Worm (Caenorhabditis elegans) whole organism, young adult: Measurements from ENCODE around the gene vha-1.
A peak's percentile ranks its signal among the peaks of the same experiment; 100 is the strongest.

Source experiments
- C06A6.2 ChIP-seq: fragments of 200-800 bp; sonication (Bioruptor generic); conservative IDR thresholded peaks from 2 replicates; pipeline ENCODE4 v1.3.6; 2022; ENCODE audit warnings: missing genetic modification characterization, missing compliant biosample characterization
- C17E4.6 ChIP-seq: fragments of 200-800 bp; sonication (Bioruptor generic); IDR thresholded peaks from 2 replicates; pipeline ENCODE4 v1.3.6; 2022; ENCODE audit warnings: missing genetic modification reagents, missing genetic modification characterization, missing compliant biosample characterization
- D2030.7 ChIP-seq: fragments of 200-800 bp; sonication (Bioruptor generic); IDR thresholded peaks from 2 replicates; pipeline ENCODE4 v1.3.6; 2022; ENCODE audit warnings: missing genetic modification reagents, missing genetic modification characterization, missing compliant biosample characterization
- F10E7.11 ChIP-seq: sonication (generic microtip); optimal IDR thresholded peaks from 2 replicates; lab custom pipeline; 2017; ENCODE audit warnings: mild to moderate bottlenecking, missing genetic modification characterization, moderate library complexity, missing compliant biosample characterization
- F22D6.2 ChIP-seq: sonication (generic microtip); optimal IDR thresholded peaks from 2 replicates; lab custom pipeline; 2016; ENCODE audit warnings: mild to moderate bottlenecking, missing genetic modification characterization, missing compliant biosample characterization
- F33H1.4 ChIP-seq: fragments of 200-800 bp; sonication (Bioruptor generic); IDR thresholded peaks from 2 replicates; pipeline ENCODE4 v1.3.6; 2022; ENCODE audit warnings: missing genetic modification reagents, missing genetic modification characterization, missing compliant biosample characterization
- ZK185.1 ChIP-seq: sonication (generic microtip); optimal IDR thresholded peaks from 2 replicates; lab custom pipeline; 2016; ENCODE audit warnings: mild to moderate bottlenecking, missing genetic modification characterization, missing compliant biosample characterization; ENCODE audit not compliant: poor library complexity, severe bottlenecking
- aptf-3 ChIP-seq: fragments of 200-800 bp; sonication (Bioruptor generic); IDR thresholded peaks from 2 replicates; pipeline ENCODE4 v1.3.6; 2022; ENCODE audit warnings: missing genetic modification characterization, missing compliant biosample characterization
- atf-7 ChIP-seq: sonication (generic microtip); optimal IDR thresholded peaks from 2 replicates; lab custom pipeline; 2017; ENCODE audit warnings: mild to moderate bottlenecking, missing genetic modification characterization, missing compliant biosample characterization
- attf-6 ChIP-seq: fragments of 200-800 bp; sonication (Bioruptor generic); IDR thresholded peaks from 2 replicates; pipeline ENCODE4 v1.3.6; 2022; ENCODE audit warnings: missing genetic modification reagents, missing genetic modification characterization, missing compliant biosample characterization
- ceh-27 ChIP-seq: fragments of 200-800 bp; sonication (Bioruptor generic); optimal IDR thresholded peaks from 2 replicates; lab custom pipeline; 2018; ENCODE audit warnings: mild to moderate bottlenecking, missing genetic modification characterization, moderate library complexity, missing compliant biosample characterization
- ceh-91 ChIP-seq: fragments of 200-800 bp; sonication (Bioruptor generic); IDR thresholded peaks from 2 replicates; pipeline ENCODE4 v1.3.6; 2022; ENCODE audit warnings: missing genetic modification reagents, missing genetic modification characterization, missing compliant biosample characterization
- dox-1 ChIP-seq: fragments of 200-800 bp; sonication (Bioruptor generic); IDR thresholded peaks from 2 replicates; pipeline ENCODE4 v1.3.6; 2022; ENCODE audit warnings: missing genetic modification reagents, missing genetic modification characterization, missing compliant biosample characterization
- dpff-1 ChIP-seq: sonication (generic microtip); optimal IDR thresholded peaks from 2 replicates; lab custom pipeline; 2017; ENCODE audit warnings: mild to moderate bottlenecking, missing genetic modification characterization, missing compliant biosample characterization
- dpl-1 ChIP-seq: fragments of 150-350 bp; optimal IDR thresholded peaks from 2 replicates; lab custom pipeline; 2014; ENCODE audit warnings: missing biosample characterization, missing genetic modification reagents, missing genetic modification characterization
- efl-1 ChIP-seq: fragments of 150-350 bp; optimal IDR thresholded peaks from 2 replicates; lab custom pipeline; 2014; ENCODE audit warnings: missing biosample characterization, missing genetic modification reagents, missing genetic modification characterization
- egl-18 ChIP-seq: fragments of 200-800 bp; sonication (Bioruptor generic); IDR thresholded peaks from 2 replicates; pipeline ENCODE4 v1.3.6; 2022; ENCODE audit warnings: missing genetic modification reagents, missing genetic modification characterization, missing compliant biosample characterization
- ekl-4 ChIP-seq: fragments of 200-800 bp; sonication (Bioruptor generic); IDR thresholded peaks from 2 replicates; pipeline ENCODE4 v1.3.6; 2022; ENCODE audit warnings: missing genetic modification reagents, missing genetic modification characterization, missing compliant biosample characterization
- ets-4 ChIP-seq: fragments of 200-800 bp; sonication (Bioruptor generic); optimal IDR thresholded peaks from 2 replicates; lab custom pipeline; 2018; ENCODE audit warnings: mild to moderate bottlenecking, missing genetic modification characterization, missing compliant biosample characterization
- hmg-1.2 ChIP-seq: fragments of 200-800 bp; sonication (Bioruptor generic); IDR thresholded peaks from 2 replicates; pipeline ENCODE4 v1.3.6; 2022; ENCODE audit warnings: missing genetic modification reagents, missing genetic modification characterization, missing compliant biosample characterization
- hrde-1 ChIP-seq: sonication (generic microtip); optimal IDR thresholded peaks from 2 replicates; lab custom pipeline; 2016; ENCODE audit warnings: missing genetic modification characterization, mild to moderate bottlenecking, missing compliant biosample characterization, moderate library complexity, missing genotype, missing genetic modification reagents, borderline replicate concordance
- hsf-1 ChIP-seq: fragments of 200-800 bp; sonication (Bioruptor generic); IDR thresholded peaks from 2 replicates; pipeline ENCODE4 v1.3.6; 2022; ENCODE audit warnings: missing genetic modification reagents, missing genetic modification characterization, missing compliant biosample characterization
- lag-1 ChIP-seq: fragments of 200-800 bp; sonication (Bioruptor generic); IDR thresholded peaks from 2 replicates; pipeline ENCODE4 v1.3.6; 2022; ENCODE audit warnings: missing genetic modification reagents, missing genetic modification characterization, missing compliant biosample characterization
- lin-35 ChIP-seq, 3 experiments: fragments of 150-350 bp in 2 of 3; sonication (generic microtip) in 1 of 3; optimal IDR thresholded peaks; 2 replicates each; lab custom pipeline; 2014 to 2018; ENCODE audit warnings: missing biosample characterization in 3 of 3, missing genetic modification characterization in 3 of 3, missing genetic modification reagents in 3 of 3
- lin-54 ChIP-seq: fragments of 200-800 bp; sonication (Bioruptor generic); optimal IDR thresholded peaks from 2 replicates; lab custom pipeline; 2018; ENCODE audit warnings: mild to moderate bottlenecking, missing genetic modification characterization, missing compliant biosample characterization
- lsy-27 ChIP-seq: sonication (generic microtip); optimal IDR thresholded peaks from 2 replicates; lab custom pipeline; 2017; ENCODE audit warnings: missing genetic modification characterization, mild to moderate bottlenecking, missing compliant biosample characterization, antibody characterized with exemption, missing genotype, borderline replicate concordance; ENCODE audit not compliant: insufficient read depth
- madf-3 ChIP-seq: fragments of 200-800 bp; sonication (Bioruptor generic); IDR thresholded peaks from 2 replicates; pipeline ENCODE4 v1.3.6; 2022; ENCODE audit warnings: missing genetic modification reagents, missing genetic modification characterization, missing compliant biosample characterization
- madf-6 ChIP-seq: fragments of 200-800 bp; sonication (Bioruptor generic); IDR thresholded peaks from 2 replicates; pipeline ENCODE4 v1.3.6; 2022; ENCODE audit warnings: missing genetic modification reagents, missing genetic modification characterization, missing compliant biosample characterization
- madf-8 ChIP-seq: fragments of 200-800 bp; sonication (Bioruptor generic); conservative IDR thresholded peaks from 2 replicates; pipeline ENCODE4 v1.3.6; 2022; ENCODE audit warnings: missing genetic modification reagents, missing genetic modification characterization, missing compliant biosample characterization
- mcd-1 ChIP-seq: fragments of 200-800 bp; sonication (Bioruptor generic); IDR thresholded peaks from 2 replicates; pipeline ENCODE4 v1.3.6; 2022; ENCODE audit warnings: missing genetic modification reagents, missing genetic modification characterization, missing compliant biosample characterization
- nfyb-1 ChIP-seq: fragments of 200-800 bp; sonication (Bioruptor generic); IDR thresholded peaks from 2 replicates; pipeline ENCODE4 v1.3.6; 2022; ENCODE audit warnings: missing genetic modification reagents, missing genetic modification characterization, missing compliant biosample characterization
- nhr-80 ChIP-seq: sonication (generic microtip); optimal IDR thresholded peaks from 2 replicates; lab custom pipeline; 2016; ENCODE audit warnings: missing genetic modification characterization, missing compliant biosample characterization
- rcor-1 ChIP-seq: fragments of 200-800 bp; sonication (Bioruptor generic); IDR thresholded peaks from 2 replicates; pipeline ENCODE4 v1.3.6; 2022; ENCODE audit warnings: missing genetic modification reagents, missing genetic modification characterization, missing compliant biosample characterization
- repo-1 ChIP-seq: sonication (generic microtip); optimal IDR thresholded peaks from 2 replicates; lab custom pipeline; 2017; ENCODE audit warnings: mild to moderate bottlenecking, missing genetic modification characterization, missing compliant biosample characterization
- sea-2 ChIP-seq: fragments of 200-800 bp; sonication (Bioruptor generic); IDR thresholded peaks from 2 replicates; pipeline ENCODE4 v1.3.6; 2022; ENCODE audit warnings: missing genetic modification characterization, missing compliant biosample characterization
- snpc-1.1 ChIP-seq: sonication (generic microtip); optimal IDR thresholded peaks from 2 replicates; lab custom pipeline; 2017; ENCODE audit warnings: missing genetic modification characterization, mild to moderate bottlenecking, missing compliant biosample characterization, antibody characterized with exemption, moderate library complexity, missing genotype, missing genetic modification reagents; ENCODE audit not compliant: insufficient read depth
- snpc-1.3 ChIP-seq: sonication (generic microtip); optimal IDR thresholded peaks from 2 replicates; lab custom pipeline; 2017; ENCODE audit warnings: missing genetic modification characterization, mild to moderate bottlenecking, missing compliant biosample characterization, antibody characterized with exemption, moderate library complexity, missing genotype, missing genetic modification reagents; ENCODE audit not compliant: insufficient read depth
- snpc-3.4 ChIP-seq: sonication (generic microtip); optimal IDR thresholded peaks from 2 replicates; lab custom pipeline; 2017; ENCODE audit warnings: missing genetic modification characterization, mild to moderate bottlenecking, missing compliant biosample characterization, antibody characterized with exemption, moderate library complexity, missing genotype, missing genetic modification reagents
- snpc-4 ChIP-seq, 5 experiments: fragments of 150-350 bp in 1 of 5; sonication (generic microtip) in 4 of 5; optimal IDR thresholded peaks; 2 replicates each; lab custom pipeline; 2014 to 2018; ENCODE audit warnings: missing genetic modification characterization in 5 of 5, missing biosample characterization in 3 of 5, antibody characterized with exemption in 2 of 5, mild to moderate bottlenecking in 2 of 5, missing compliant biosample characterization in 2 of 5, missing genotype in 2 of 5, moderate library complexity in 2 of 5, missing genetic modification reagents in 1 of 5
- tbp1 ChIP-seq: fragments of 200-800 bp; sonication (Bioruptor generic); optimal IDR thresholded peaks from 2 replicates; lab custom pipeline; 2018; ENCODE audit warnings: mild to moderate bottlenecking, missing genetic modification characterization, missing compliant biosample characterization
- tlf-1 ChIP-seq: fragments of 200-800 bp; sonication (Bioruptor generic); optimal IDR thresholded peaks from 2 replicates; lab custom pipeline; 2018; ENCODE audit warnings: mild to moderate bottlenecking, missing genetic modification characterization, missing compliant biosample characterization
- unc-62 ChIP-seq: fragments of 150-350 bp; optimal IDR thresholded peaks from 2 replicates; lab custom pipeline; 2014; ENCODE audit warnings: missing biosample characterization, missing genetic modification reagents, missing genetic modification characterization
- xnd-1 ChIP-seq: sonication (generic microtip); optimal IDR thresholded peaks from 2 replicates; lab custom pipeline; 2016; ENCODE audit warnings: missing genotype, missing genetic modification reagents, missing genetic modification characterization, missing compliant biosample characterization
- zim-3 ChIP-seq: sonication (generic microtip); optimal IDR thresholded peaks from 2 replicates; lab custom pipeline; 2017; ENCODE audit warnings: mild to moderate bottlenecking, missing genetic modification characterization, moderate library complexity, missing compliant biosample characterization
- ztf-18 ChIP-seq: sonication (generic microtip); optimal IDR thresholded peaks from 2 replicates; lab custom pipeline; 2016; ENCODE audit warnings: missing genotype, mild to moderate bottlenecking, missing genetic modification characterization, missing compliant biosample characterization
- ztf-22 ChIP-seq: fragments of 200-800 bp; sonication (Bioruptor generic); optimal IDR thresholded peaks from 2 replicates; lab custom pipeline; 2018; ENCODE audit warnings: mild to moderate bottlenecking, missing genetic modification characterization, moderate library complexity, missing compliant biosample characterization
- ztf-26 ChIP-seq: sonication (generic microtip); optimal IDR thresholded peaks from 2 replicates; lab custom pipeline; 2017; ENCODE audit warnings: missing genetic modification characterization, missing compliant biosample characterization

Gene vha-1

DNA sequence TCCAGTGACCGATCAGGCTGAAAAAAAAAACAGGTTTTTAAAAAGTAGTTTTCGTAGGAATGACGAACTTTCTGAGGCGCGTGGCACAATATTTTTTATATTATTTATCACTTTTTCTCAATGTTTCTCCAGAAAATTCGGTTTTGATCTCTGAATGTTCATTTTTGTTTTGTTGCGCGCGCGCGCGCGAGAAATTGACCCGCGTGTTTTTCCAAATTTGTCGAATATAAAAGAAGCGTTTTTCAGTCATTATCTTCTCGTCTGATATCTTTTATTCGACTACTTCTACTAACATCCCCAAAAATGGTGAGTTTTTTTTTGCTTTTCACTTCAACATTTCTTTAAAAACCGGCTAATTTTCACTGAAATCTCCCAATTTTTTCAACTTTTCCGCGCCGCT, 22.2 kb upstream of the vha-1 start, which contains the start of gene rmd-1:
Gene rmd-1 (plus strand): TSS at position 247 of the 400 bp plus-strand sequence.
- peak; percentile 88 for TF ChIP-seq madf-8 (GFP tag; lab: Robert Waterston, UW)
- TF ChIP-seq lin-54 (GFP tag; lab: Kevin White, UChicago) = peak; percentile 30
- TF ChIP-seq C06A6.2 (GFP tag; lab: Robert Waterston, UW) = no peak
- no peak for TF ChIP-seq attf-6
- TF ChIP-seq ekl-4 (GFP tag; lab: Robert Waterston, UW) = peak; percentile 9; the same call in 1 of the 2 replicates
- no peak for TF ChIP-seq F10E7.11 (tag; lab: Kevin White, UChicago)
- peak; percentile 1 for TF ChIP-seq tbp1 (GFP tag; lab: Kevin White, UChicago)
- TF ChIP-seq ets-4 = no peak
- TF ChIP-seq snpc-4 (GFP tag; optimal IDR thresholded peaks at IDR 0.05; lab: Kevin White, UChicago) = no peak
- no peak for TF ChIP-seq snpc-4 (tag; optimal IDR thresholded peaks at IDR 0.05; lab: Kevin White, UChicago)
- TF ChIP-seq nfyb-1 = no peak
- TF ChIP-seq unc-62 = no peak
- peak; percentile 57; the same call in 1 of the 2 replicates for TF ChIP-seq D2030.7 (GFP tag; lab: Robert Waterston, UW)
- TF ChIP-seq hrde-1 = no peak
- TF ChIP-seq F33H1.4 (GFP tag; lab: Robert Waterston, UW) = peak; percentile 72
- TF ChIP-seq ztf-22 (GFP tag; lab: Kevin White, UChicago) = no peak
- peak; percentile 82 for TF ChIP-seq xnd-1 (tag; lab: Kevin White, UChicago)
- TF ChIP-seq sea-2 (GFP tag; lab: Robert Waterston, UW) = no peak
- no peak for TF ChIP-seq ceh-27 (GFP tag; lab: Kevin White, UChicago)
- peak in 2 of 3 experiments; percentile 2 to 13 for TF ChIP-seq lin-35 (GFP tag; optimal IDR thresholded peaks at IDR 0.05; lab: Kevin White, UChicago)
- TF ChIP-seq ceh-91 = peak; percentile 52; the same call in 1 of the 2 replicates
- TF ChIP-seq rcor-1 = peak; percentile 42; the same call in 1 of the 2 replicates
- 0 out of 2 replicates have a peak, but pooled peaks have one; percentile 42 for TF ChIP-seq C17E4.6 (GFP tag; lab: Robert Waterston, UW)
- no peak for TF ChIP-seq ztf-26 (tag; lab: Kevin White, UChicago)
- no peak for TF ChIP-seq atf-7 (tag; lab: Kevin White, UChicago)
- TF ChIP-seq snpc-3.4 (tag; lab: Kevin White, UChicago) = peak; percentile 71
- peak; percentile 8; the same call in 1 of the 2 replicates for TF ChIP-seq madf-3
- no peak for TF ChIP-seq F22D6.2 (tag; lab: Kevin White, UChicago)
- TF ChIP-seq lag-1 = no peak
- TF ChIP-seq snpc-1.3 (tag; lab: Kevin White, UChicago) = peak; percentile 29
- TF ChIP-seq snpc-1.1 (tag; lab: Kevin White, UChicago) = no peak
- peak; percentile 79 for TF ChIP-seq dpl-1 (GFP tag; lab: Kevin White, UChicago)
- TF ChIP-seq dox-1 (GFP tag; lab: Robert Waterston, UW) = peak; percentile 41
- no peak for TF ChIP-seq egl-18 (GFP tag; lab: Robert Waterston, UW)
- peak; percentile 17; the same call in 1 of the 2 replicates for TF ChIP-seq hmg-1.2 (GFP tag; lab: Robert Waterston, UW)
- peak; percentile 96 for TF ChIP-seq madf-6 (GFP tag; lab: Robert Waterston, UW)
- no peak for TF ChIP-seq aptf-3 (GFP tag; lab: Robert Waterston, UW)
- peak; percentile 94 for TF ChIP-seq hsf-1
- TF ChIP-seq mcd-1 = no peak
- TF ChIP-seq lsy-27 (tag; lab: Kevin White, UChicago) = no peak
- no peak for TF ChIP-seq nhr-80 (tag; lab: Kevin White, UChicago)
- TF ChIP-seq dpff-1 (tag; lab: Kevin White, UChicago) = no peak
- TF ChIP-seq zim-3 (tag; lab: Kevin White, UChicago) = no peak
- TF ChIP-seq efl-1 (GFP tag; lab: Kevin White, UChicago) = peak; percentile 94
- TF ChIP-seq ZK185.1 (tag; lab: Kevin White, UChicago) = no peak
- TF ChIP-seq repo-1 = no peak
- peak; percentile 2 for TF ChIP-seq ztf-18 (tag; lab: Kevin White, UChicago)
- peak; percentile 8 for TF ChIP-seq tlf-1 (GFP tag; lab: Kevin White, UChicago)
